Worm (Caenorhabditis elegans): Measurements from ENCODE around the gene C12D5.9.
A peak's percentile ranks its signal among the peaks of the same experiment; 100 is the strongest.

Gene C12D5.9

DNA sequence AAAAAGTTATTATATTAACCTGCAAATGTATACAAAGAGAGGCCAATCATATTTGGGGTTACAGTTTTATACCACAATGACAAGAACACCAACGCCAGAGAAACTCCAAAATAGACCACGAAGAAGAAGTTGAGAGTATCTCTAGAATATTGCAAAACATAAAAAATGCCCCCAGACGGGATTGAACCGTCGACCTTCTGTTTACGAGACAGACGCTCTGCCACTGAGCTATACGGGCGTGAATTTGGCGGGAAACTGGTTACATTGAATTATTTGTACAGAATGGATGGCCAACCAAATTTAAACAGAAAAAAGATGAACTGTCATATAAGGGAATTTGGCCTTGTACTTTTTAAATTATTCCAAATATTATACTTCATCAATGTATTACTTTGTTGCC, 40.7 kb upstream of the C12D5.9 start (continued):
- no peak for TF ChIP-seq aly-2 (tag; optimal IDR thresholded peaks at IDR 0.05)
- TF ChIP-seq set-16 (GFP tag; IDR thresholded peaks at IDR 0.05) = no peak
- no peak for TF ChIP-seq nhr-102 (tag; optimal IDR thresholded peaks at IDR 0.05)
- TF ChIP-seq F49E8.2 (tag; optimal IDR thresholded peaks at IDR 0.05; ENCODE audit: borderline replicate concordance) = no peak
- TF ChIP-seq cey-2 (tag; optimal IDR thresholded peaks at IDR 0.05; ENCODE audit: borderline replicate concordance, insufficient read depth) = no peak
- TF ChIP-seq sdz-12 (GFP tag; optimal IDR thresholded peaks at IDR 0.05) = no peak
- no peak for TF ChIP-seq R02D3.7 (tag; optimal IDR thresholded peaks at IDR 0.05)
- no peak for TF ChIP-seq ZK337.2 (GFP tag; IDR thresholded peaks at IDR 0.05)
- TF ChIP-seq nhr-28 (tag; optimal IDR thresholded peaks at IDR 0.05) = peak; percentile 7
- TF ChIP-seq ceh-28 (tag; optimal IDR thresholded peaks at IDR 0.05) = no peak
- no peak for TF ChIP-seq tra-1 (GFP tag; IDR thresholded peaks at IDR 0.05)
- TF ChIP-seq hif-1 (tag; optimal IDR thresholded peaks at IDR 0.05) = peak in 1 of 2 experiments; percentile 19
- no peak for TF ChIP-seq zfp-3 (GFP tag; conservative IDR thresholded peaks at IDR 0.05)
- peak in 1 of 2 experiments; percentile 8 for TF ChIP-seq unc-62 (GFP tag; optimal IDR thresholded peaks at IDR 0.05 in 1 of 2)
- no peak for TF ChIP-seq unc-62 (tag; optimal IDR thresholded peaks at IDR 0.05)
- TF ChIP-seq daf-19 (GFP tag; conservative IDR thresholded peaks at IDR 0.05) = no peak
- no peak for TF ChIP-seq ama-1 (optimal IDR thresholded peaks at IDR 0.05)
- no peak for TF ChIP-seq ceh-82 (tag; optimal IDR thresholded peaks at IDR 0.05)
- no peak for TF ChIP-seq daf-8 (GFP tag; IDR thresholded peaks at IDR 0.05)
- TF ChIP-seq ceh-32 (tag; optimal IDR thresholded peaks at IDR 0.05; ENCODE audit: poor library complexity) = no peak
- peak; percentile 1 for TF ChIP-seq spr-3 (GFP tag; optimal IDR thresholded peaks at IDR 0.05)
- no peak for TF ChIP-seq ces-1 (GFP tag; optimal IDR thresholded peaks at IDR 0.05)
- TF ChIP-seq nhr-11 (tag; optimal IDR thresholded peaks at IDR 0.05) = no peak
- peak; percentile 64 for TF ChIP-seq hlh-30 (tag; optimal IDR thresholded peaks at IDR 0.05; ENCODE audit: insufficient read depth)
- no peak for TF ChIP-seq ceh-62 (tag; optimal IDR thresholded peaks at IDR 0.05)
- TF ChIP-seq nhr-237 (tag; optimal IDR thresholded peaks at IDR 0.05) = no peak
- TF ChIP-seq duxl-1 (tag; optimal IDR thresholded peaks at IDR 0.05; ENCODE audit: poor library complexity) = peak; percentile 42
- TF ChIP-seq F37D6.2 (tag; optimal IDR thresholded peaks at IDR 0.05) = no peak
- 0 out of 2 replicates have a peak, but pooled peaks have one; percentile 6 for TF ChIP-seq ceh-44 (GFP tag; IDR thresholded peaks at IDR 0.05)
- TF ChIP-seq D1046.2 (GFP tag; IDR thresholded peaks at IDR 0.05) = no peak
- TF ChIP-seq daf-16 (GFP tag; optimal IDR thresholded peaks at IDR 0.05) = no peak
- TF ChIP-seq daf-16 (tag; optimal IDR thresholded peaks at IDR 0.05) = peak; percentile 88
- no peak for TF ChIP-seq php-3 (GFP tag; IDR thresholded peaks at IDR 0.05)
- TF ChIP-seq egl-43 (GFP tag; IDR thresholded peaks at IDR 0.05) = peak; percentile 60; the same call in 1 of the 2 replicates
- no peak for TF ChIP-seq attf-4 (tag; optimal IDR thresholded peaks at IDR 0.05)
- no peak for TF ChIP-seq tag-97 (GFP tag; IDR thresholded peaks at IDR 0.05)
- TF ChIP-seq Y105C5A.15 (GFP tag; IDR thresholded peaks at IDR 0.05) = no peak
- TF ChIP-seq zip-11 (GFP tag; IDR thresholded peaks at IDR 0.05) = no peak
- TF ChIP-seq mxl-2 (GFP tag; conservative IDR thresholded peaks at IDR 0.05) = no peak
- peak; percentile 61; the same call in 1 of the 2 replicates for TF ChIP-seq dmd-9 (GFP tag; IDR thresholded peaks at IDR 0.05)
- peak; percentile 8 for TF ChIP-seq nhr-25 (tag; optimal IDR thresholded peaks at IDR 0.05; ENCODE audit: borderline replicate concordance, insufficient read depth)
- TF ChIP-seq hmg-1.1 (GFP tag; IDR thresholded peaks at IDR 0.05) = 0 out of 2 replicates have a peak, but pooled peaks have one; percentile 45
- TF ChIP-seq nhr-76 (tag; optimal IDR thresholded peaks at IDR 0.05) = no peak
- TF ChIP-seq snpc-4 (tag; optimal IDR thresholded peaks at IDR 0.05) = no peak
- TF ChIP-seq nhr-111 (GFP tag; optimal IDR thresholded peaks at IDR 0.05) = no peak
- TF ChIP-seq lim-7 (GFP tag; IDR thresholded peaks at IDR 0.05) = no peak
- TF ChIP-seq dmd-8 (GFP tag; IDR thresholded peaks at IDR 0.05) = 0 out of 2 replicates have a peak, but pooled peaks have one; percentile 10
- no peak for TF ChIP-seq lin-39 (tag; optimal IDR thresholded peaks at IDR 0.05)
- no peak for TF ChIP-seq Y48G9A.11 (GFP tag; IDR thresholded peaks at IDR 0.05)
- TF ChIP-seq dpl-1 (GFP tag; optimal IDR thresholded peaks at IDR 0.05) = peak; percentile 38
- TF ChIP-seq Y75B8A.6 (GFP tag; IDR thresholded peaks at IDR 0.05) = no peak
- no peak for TF ChIP-seq nhr-77 (tag; optimal IDR thresholded peaks at IDR 0.05)
